Fruit fly (Drosophila melanogaster) whole organism, embryonic: Measurements from ENCODE around the gene sle.

ENCODE experiments used
- CG10209 ChIP-seq: fragments of 200-800 bp; sonication (Bioruptor generic); optimal IDR thresholded peaks from 3 replicates; lab custom pipeline; 2017; ENCODE audit warnings: missing biosample characterization, mild to moderate bottlenecking, missing genetic modification characterization, missing genetic modification reagents
- CG10565 ChIP-seq: fragments of 200-800 bp; sonication (Bioruptor generic); optimal IDR thresholded peaks from 3 replicates; lab custom pipeline; 2016; ENCODE audit warnings: missing biosample characterization, mild to moderate bottlenecking, missing genetic modification characterization
- CG12155 ChIP-seq: fragments of 200-800 bp; sonication (Bioruptor generic); optimal IDR thresholded peaks from 3 replicates; lab custom pipeline; 2016; ENCODE audit warnings: missing biosample characterization, missing genetic modification characterization
- CG12744 ChIP-seq: fragments of 200-800 bp; sonication (Bioruptor generic); optimal IDR thresholded peaks from 2 replicates; lab custom pipeline; 2016; ENCODE audit warnings: missing biosample characterization, missing genetic modification characterization
- CG12942 ChIP-seq: fragments of 200-800 bp; sonication (Bioruptor generic); optimal IDR thresholded peaks from 3 replicates; lab custom pipeline; 2016; ENCODE audit warnings: missing biosample characterization, missing genetic modification characterization
- CG13894 ChIP-seq: fragments of 200-800 bp; sonication (Bioruptor generic); optimal IDR thresholded peaks from 3 replicates; lab custom pipeline; 2018; ENCODE audit warnings: missing biosample characterization, mild to moderate bottlenecking, missing genetic modification characterization, moderate library complexity
- CG1603 ChIP-seq: fragments of 200-800 bp; sonication (Bioruptor generic); optimal IDR thresholded peaks from 2 replicates; lab custom pipeline; 2019; ENCODE audit warnings: missing biosample characterization, mild to moderate bottlenecking, missing genetic modification characterization, moderate library complexity
- CG17385 ChIP-seq: fragments of 200-800 bp; sonication (Bioruptor generic); optimal IDR thresholded peaks from 3 replicates; lab custom pipeline; 2018; ENCODE audit warnings: missing biosample characterization, mild to moderate bottlenecking, missing genetic modification characterization
- CG17568 ChIP-seq: fragments of 200-800 bp; sonication (Bioruptor generic); optimal IDR thresholded peaks from 2 replicates; lab custom pipeline; 2018; ENCODE audit warnings: missing biosample characterization, mild to moderate bottlenecking, missing genetic modification characterization, moderate library complexity
- CG18476 ChIP-seq: fragments of 200-800 bp; sonication (Bioruptor generic); optimal IDR thresholded peaks from 2 replicates; lab custom pipeline; 2016; ENCODE audit warnings: missing biosample characterization, mild to moderate bottlenecking, missing genetic modification characterization
- CG2116 ChIP-seq: fragments of 200-800 bp; sonication (Bioruptor generic); optimal IDR thresholded peaks from 3 replicates; lab custom pipeline; 2018; ENCODE audit warnings: missing biosample characterization, mild to moderate bottlenecking, missing genetic modification characterization
- CG3995 ChIP-seq: fragments of 200-800 bp; sonication (Bioruptor generic); optimal IDR thresholded peaks from 3 replicates; lab custom pipeline; 2016; ENCODE audit warnings: missing biosample characterization, missing genetic modification characterization
- CG4328 ChIP-seq: fragments of 200-800 bp; sonication (Bioruptor generic); optimal IDR thresholded peaks from 3 replicates; lab custom pipeline; 2017; ENCODE audit warnings: missing biosample characterization, missing genetic modification reagents, missing genetic modification characterization
- CG4854 ChIP-seq: fragments of 200-800 bp; sonication (Bioruptor generic); optimal IDR thresholded peaks from 2 replicates; lab custom pipeline; 2016; ENCODE audit warnings: missing biosample characterization, missing genetic modification characterization, inconsistent platforms
- CG5180 ChIP-seq: fragments of 200-800 bp; sonication (Bioruptor generic); optimal IDR thresholded peaks from 3 replicates; lab custom pipeline; 2017; ENCODE audit warnings: missing biosample characterization, missing genetic modification characterization, mild to moderate bottlenecking, moderate library complexity, missing genetic modification reagents
- CG5953 ChIP-seq: fragments of 200-800 bp; sonication (Bioruptor generic); IDR thresholded peaks from 2 replicates; pipeline ENCODE4 v1.3.6; 2022; ENCODE audit warnings: missing biosample characterization, missing genetic modification characterization
- CG7357 ChIP-seq: fragments of 200-800 bp; sonication (Bioruptor generic); IDR thresholded peaks from 3 replicates; pipeline ENCODE4 v1.3.6; 2022; ENCODE audit warnings: missing biosample characterization, missing genetic modification characterization
- CG9437 ChIP-seq: fragments of 200-800 bp; sonication (Bioruptor generic); optimal IDR thresholded peaks from 2 replicates; lab custom pipeline; 2018; ENCODE audit warnings: missing biosample characterization, mild to moderate bottlenecking, missing genetic modification characterization
- CG9932 ChIP-seq: fragments of 200-800 bp; sonication (Bioruptor generic); IDR thresholded peaks from 2 replicates; pipeline ENCODE4 v1.3.6; 2022; ENCODE audit warnings: missing biosample characterization, missing genetic modification characterization
- D ChIP-seq, 2 experiments: fragments of 200-800 bp in 1 of 2; fragments of >200 bp in 1 of 2; sonication (Bioruptor generic) in 1 of 2; optimal IDR thresholded peaks; 2 replicates in 1 of 2; 3 replicates in 1 of 2; lab custom pipeline; 2017; ENCODE audit warnings: mild to moderate bottlenecking in 1 of 2, missing biosample characterization in 1 of 2, missing genetic modification characterization in 1 of 2, missing genetic modification reagents in 1 of 2
- Dbx ChIP-seq: fragments of 200-800 bp; sonication (Bioruptor generic); IDR thresholded peaks from 3 replicates; pipeline ENCODE4 v1.3.6; 2022; ENCODE audit warnings: missing biosample characterization, missing genetic modification characterization
- Deaf1 ChIP-seq: fragments of 200-800 bp; optimal IDR thresholded peaks from 3 replicates; lab custom pipeline; 2019; ENCODE audit warnings: missing biosample characterization, mild to moderate bottlenecking, missing genetic modification characterization, moderate library complexity
- Gug ChIP-seq: fragments of 200-800 bp; sonication (Bioruptor generic); IDR thresholded peaks from 4 replicates; pipeline ENCODE4 v1.3.6; 2022; ENCODE audit warnings: missing biosample characterization, missing genetic modification characterization
- Hsf ChIP-seq: fragments of 200-800 bp; sonication (Bioruptor generic); optimal IDR thresholded peaks from 3 replicates; lab custom pipeline; 2016; ENCODE audit warnings: missing biosample characterization, missing genetic modification characterization
- Kr ChIP-seq: fragments of 200-800 bp; sonication (Bioruptor generic); optimal IDR thresholded peaks from 2 replicates; lab custom pipeline; 2017; ENCODE audit warnings: missing biosample characterization, mild to moderate bottlenecking, missing genetic modification characterization
- MTF-1 ChIP-seq: fragments of 200-800 bp; sonication (Bioruptor generic); optimal IDR thresholded peaks from 2 replicates; lab custom pipeline; 2018; ENCODE audit warnings: missing biosample characterization, mild to moderate bottlenecking, missing genetic modification characterization, borderline replicate concordance
- Mes4 ChIP-seq: fragments of 200-800 bp; sonication (Bioruptor generic); optimal IDR thresholded peaks from 2 replicates; lab custom pipeline; 2016; ENCODE audit warnings: missing biosample characterization, missing genetic modification characterization
- NC2β ChIP-seq: fragments of 200-800 bp; sonication (Bioruptor generic); optimal IDR thresholded peaks from 2 replicates; lab custom pipeline; 2016; ENCODE audit warnings: missing biosample characterization, missing genetic modification characterization
- NK7.1 ChIP-seq: fragments of 200-800 bp; sonication (Bioruptor generic); optimal IDR thresholded peaks from 3 replicates; lab custom pipeline; 2016; ENCODE audit warnings: missing biosample characterization, missing genetic modification characterization
- Nf-YB ChIP-seq: fragments of 200-800 bp; sonication (Bioruptor generic); optimal IDR thresholded peaks from 3 replicates; lab custom pipeline; 2019; ENCODE audit warnings: missing biosample characterization, mild to moderate bottlenecking, missing genetic modification characterization, moderate library complexity
- Xbp1 ChIP-seq: fragments of 200-800 bp; sonication (Bioruptor generic); optimal IDR thresholded peaks from 3 replicates; lab custom pipeline; 2016; ENCODE audit warnings: missing biosample characterization, mild to moderate bottlenecking, missing genetic modification characterization
- ab ChIP-seq: fragments of 200-800 bp; sonication (Bioruptor generic); optimal IDR thresholded peaks from 2 replicates; lab custom pipeline; 2016; ENCODE audit warnings: missing biosample characterization, missing genetic modification characterization
- aop ChIP-seq: fragments of 200-800 bp; sonication (Bioruptor generic); IDR thresholded peaks from 2 replicates; pipeline ENCODE4 v1.3.6; 2022; ENCODE audit warnings: missing biosample characterization, missing genetic modification characterization
- bbx ChIP-seq: fragments of 200-800 bp; sonication (Bioruptor generic); IDR thresholded peaks from 2 replicates; pipeline ENCODE4 v1.3.6; 2022; ENCODE audit warnings: missing biosample characterization, missing genetic modification characterization; ENCODE audit not compliant: partially characterized antibody
- fd96Cb ChIP-seq: fragments of 200-800 bp; sonication (Bioruptor generic); optimal IDR thresholded peaks from 2 replicates; lab custom pipeline; 2018; ENCODE audit warnings: missing biosample characterization, mild to moderate bottlenecking, missing genetic modification characterization, moderate library complexity
- grau ChIP-seq: fragments of 200-800 bp; optimal IDR thresholded peaks from 3 replicates; lab custom pipeline; 2019; ENCODE audit warnings: missing biosample characterization, mild to moderate bottlenecking, missing genetic modification characterization, moderate library complexity
- insv ChIP-seq, 2 experiments: fragments of 200-800 bp; sonication (Bioruptor generic); optimal IDR thresholded peaks; 3 replicates each; lab custom pipeline; 2016 to 2018; ENCODE audit warnings: missing biosample characterization in 2 of 2, missing genetic modification characterization in 2 of 2
- luna ChIP-seq: fragments of 200-800 bp; sonication (Bioruptor generic); optimal IDR thresholded peaks from 2 replicates; lab custom pipeline; 2016; ENCODE audit warnings: missing biosample characterization, missing genetic modification characterization
- nom ChIP-seq: fragments of 200-800 bp; sonication (Bioruptor generic); optimal IDR thresholded peaks from 2 replicates; lab custom pipeline; 2017; ENCODE audit warnings: missing biosample characterization, missing genetic modification characterization, mild to moderate bottlenecking, moderate library complexity, missing genetic modification reagents
- oc ChIP-seq: fragments of 200-800 bp; sonication (Bioruptor generic); optimal IDR thresholded peaks from 2 replicates; lab custom pipeline; 2018; ENCODE audit warnings: missing biosample characterization, mild to moderate bottlenecking, missing genetic modification characterization, moderate library complexity
- otp ChIP-seq: fragments of 200-800 bp; sonication (Bioruptor generic); IDR thresholded peaks from 3 replicates; pipeline ENCODE4, ENCODE4 v1.3.6; 2022; ENCODE audit warnings: missing biosample characterization, missing genetic modification characterization
- sc ChIP-seq, 3 experiments: fragments of >200 bp in 2 of 3; fragments of 200-800 bp in 1 of 3; sonication (Bioruptor generic) in 1 of 3; optimal IDR thresholded peaks; 2 replicates in 2 of 3; 3 replicates in 1 of 3; lab custom pipeline; 2017; ENCODE audit warnings: mild to moderate bottlenecking in 1 of 3, missing biosample characterization in 1 of 3, missing genetic modification characterization in 1 of 3, missing genetic modification reagents in 1 of 3
- sens ChIP-seq: fragments of 200-800 bp; sonication (Bioruptor generic); peaks from one replicate; lab custom pipeline; 2016; ENCODE audit warnings: missing biosample characterization, missing genetic modification characterization
- ssp ChIP-seq: fragments of 200-800 bp; sonication (Bioruptor generic); IDR thresholded peaks from 2 replicates; pipeline ENCODE4 v1.3.6; 2022; ENCODE audit warnings: missing biosample characterization, missing genetic modification characterization
- tx ChIP-seq: fragments of 200-800 bp; sonication (Bioruptor generic); optimal IDR thresholded peaks from 2 replicates; lab custom pipeline; 2016; ENCODE audit warnings: missing biosample characterization, missing genetic modification characterization
- unc-4 ChIP-seq: fragments of 200-800 bp; sonication (Bioruptor generic); IDR thresholded peaks from 2 replicates; pipeline ENCODE4 v1.3.6; 2022; ENCODE audit warnings: missing biosample characterization, missing genetic modification characterization; ENCODE audit not compliant: partially characterized antibody
- yki ChIP-seq: fragments of >200 bp; optimal IDR thresholded peaks from 3 replicates; lab custom pipeline; 2018

The sle gene

dm6 chr3R:10350741-10351629 is 18.1 kb downstream of the sle start (continued):
- TF ChIP-seq Kr (GFP tag; lab: Kevin White, UChicago) (no peak), sc (optimal IDR thresholded peaks at IDR 0.05; lab: Kevin White, UChicago) (no peak), sc (GFP tag; optimal IDR thresholded peaks at IDR 0.05; lab: Kevin White, UChicago) (peak; percentile 8), CG4854 (GFP tag; lab: Kevin White, UChicago) (peak; percentile 36), CG18476 (GFP tag; lab: Kevin White, UChicago) (peak; percentile 73), CG9437 (GFP tag; lab: Kevin White, UChicago) (peak; percentile 81), luna (peak; percentile 57), insv (GFP tag; optimal IDR thresholded peaks at IDR 0.05; lab: Kevin White, UChicago) (peak in 1 of 2 experiments; percentile 23), aop (GFP tag; lab: Robert Waterston, UW) (no peak), NC2β (peak; percentile 43), CG10209 (GFP tag; lab: Kevin White, UChicago) (peak; percentile 83), D (optimal IDR thresholded peaks at IDR 0.05; lab: Kevin White, UChicago) (no peak), D (GFP tag; optimal IDR thresholded peaks at IDR 0.05; lab: Kevin White, UChicago) (peak; percentile 46), CG3995 (GFP tag; lab: Kevin White, UChicago) (peak; percentile 58), nom (GFP tag; lab: Kevin White, UChicago) (no peak), CG9932 (no peak), CG12942 (GFP tag; lab: Kevin White, UChicago) (peak; percentile 61), grau (tag; lab: Kevin White, UChicago) (peak; percentile 93), CG5953 (GFP tag; lab: Robert Waterston, UW) (no peak), CG10565 (peak; percentile 0), CG13894 (tag; lab: Kevin White, UChicago) (peak; percentile 78), CG1603 (peak; percentile 41), yki (lab: Kevin White, UChicago) (no peak), CG4328 (GFP tag; lab: Kevin White, UChicago) (peak; percentile 68), MTF-1 (GFP tag; lab: Kevin White, UChicago) (peak; percentile 66), Xbp1 (GFP tag; lab: Kevin White, UChicago) (peak; percentile 80), unc-4 (no peak), fd96Cb (tag; lab: Kevin White, UChicago) (peak; percentile 66), CG12155 (peak; percentile 82), tx (GFP tag; lab: Kevin White, UChicago) (peak; percentile 63), Gug (GFP tag; lab: Robert Waterston, UW) (peak; percentile 72), oc (tag; lab: Kevin White, UChicago) (peak; percentile 26), Hsf (GFP tag; lab: Kevin White, UChicago) (peak; percentile 86), NK7.1 (GFP tag; lab: Kevin White, UChicago) (peak; percentile 47), ab (GFP tag; lab: Kevin White, UChicago) (no peak), CG2116 (GFP tag; lab: Kevin White, UChicago) (peak; percentile 29), Deaf1 (tag; lab: Kevin White, UChicago) (peak; percentile 60), Dbx (GFP tag; lab: Robert Waterston, UW) (no peak), CG17568 (peak; percentile 61), otp (GFP tag; lab: Robert Waterston, UW) (no peak), sens (GFP tag; lab: Kevin White, UChicago) (peak; percentile 88), CG7357 (GFP tag; lab: Robert Waterston, UW) (0 out of 3 replicates have a peak, but pooled peaks have one; percentile 25), bbx (GFP tag; lab: Robert Waterston, UW) (no peak), CG12744 (GFP tag; lab: Kevin White, UChicago) (peak; percentile 54), ssp (no peak), Mes4 (GFP tag; lab: Kevin White, UChicago) (no peak), CG17385 (GFP tag; lab: Kevin White, UChicago) (peak; percentile 80), CG5180 (GFP tag; lab: Kevin White, UChicago) (peak; percentile 35), Nf-YB (GFP tag; lab: Kevin White, UChicago) (peak; percentile 55)
